Worm (Caenorhabditis elegans) whole organism, mixed stage, embryonic: ENCODE measurements around the gene nhr-179.

Experiments
- nhr-76 ChIP-seq: sonication (generic microtip); optimal IDR thresholded peaks from 2 replicates; lab custom pipeline; 2017; ENCODE audit warnings: missing biosample characterization, missing genetic modification characterization
- snpc-4 ChIP-seq: fragments of 150-350 bp; optimal IDR thresholded peaks from 2 replicates; lab custom pipeline; 2014; ENCODE audit warnings: missing biosample characterization, missing genetic modification characterization
- unc-62 ChIP-seq: fragments of 150-350 bp; optimal IDR thresholded peaks from 2 replicates; lab custom pipeline; 2014; ENCODE audit warnings: missing biosample characterization, missing genetic modification reagents, missing genetic modification characterization

DNA sequence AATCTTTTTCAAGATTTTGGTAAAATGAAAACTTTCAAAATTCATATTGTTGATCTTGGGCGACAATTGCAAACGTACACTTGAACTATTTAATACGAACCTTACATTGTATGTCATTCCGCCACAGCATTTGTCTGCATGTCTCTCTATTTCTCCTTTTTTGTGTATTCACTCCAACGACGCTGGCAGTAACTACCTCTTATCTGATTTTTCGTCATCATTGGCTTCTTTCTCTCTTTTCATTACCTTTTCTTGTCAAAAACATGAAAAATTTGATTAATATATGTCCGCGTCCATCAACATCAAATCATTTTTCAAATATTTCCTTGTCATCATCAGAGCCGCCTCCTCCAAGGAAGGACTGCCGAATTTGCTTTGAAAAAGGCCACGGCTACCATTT, 8.6 kb downstream of the nhr-179 start, which contains the start of gene nhr-177:
- no peak for TF ChIP-seq unc-62 (GFP tag; lab: Kevin White, UChicago)
- TF ChIP-seq snpc-4, result no peak
- TF ChIP-seq nhr-76 (tag; lab: Kevin White, UChicago), result no peak
